Worm (Caenorhabditis elegans) whole organism, L4 larva: ENCODE data around the gene F54C8.6.

Experiments
- F10B5.3 ChIP-seq: sonication (generic microtip); optimal IDR thresholded peaks from 2 replicates; lab custom pipeline; 2016; ENCODE audit warnings: mild to moderate bottlenecking, missing genetic modification characterization, missing compliant biosample characterization
- F49E8.2 ChIP-seq: sonication (generic microtip); optimal IDR thresholded peaks from 2 replicates; lab custom pipeline; 2016; ENCODE audit warnings: missing compliant biosample characterization, mild to moderate bottlenecking, missing genetic modification characterization, borderline replicate concordance
- R02D3.7 ChIP-seq: fragments of 150-350 bp; sonication (generic microtip); optimal IDR thresholded peaks from 3 replicates; lab custom pipeline; 2014; ENCODE audit warnings: missing biosample characterization, missing genetic modification characterization
- Y48G9A.11 ChIP-seq: fragments of 200-800 bp; sonication (Bioruptor generic); IDR thresholded peaks from 2 replicates; pipeline ENCODE4 v1.3.6; 2022; ENCODE audit warnings: missing genetic modification reagents, missing genetic modification characterization, missing compliant biosample characterization
- aly-2 ChIP-seq: sonication (generic microtip); optimal IDR thresholded peaks from 2 replicates; lab custom pipeline; 2018; ENCODE audit warnings: missing biosample characterization, missing genetic modification characterization
- ama-1 ChIP-seq: fragments of 150-350 bp; optimal IDR thresholded peaks from 2 replicates; lab custom pipeline; 2014; ENCODE audit warnings: inconsistent platforms, mixed read lengths
- arid-1 ChIP-seq: fragments of 200-800 bp; sonication (Bioruptor generic); conservative IDR thresholded peaks from 2 replicates; pipeline ENCODE4 v1.3.6; 2022; ENCODE audit warnings: missing genetic modification reagents, missing genetic modification characterization, missing compliant biosample characterization
- ceh-44 ChIP-seq: fragments of 200-800 bp; sonication (Bioruptor generic); IDR thresholded peaks from 2 replicates; pipeline ENCODE4 v1.3.6; 2022; ENCODE audit warnings: missing genetic modification reagents, missing genetic modification characterization, missing compliant biosample characterization
- daf-16 ChIP-seq, 3 experiments: sonication (generic microtip); optimal IDR thresholded peaks; 2 replicates each; lab custom pipeline; 2016 to 2017; ENCODE audit warnings: missing genetic modification characterization in 3 of 3, missing genetic modification reagents in 3 of 3, mild to moderate bottlenecking in 2 of 3, missing compliant biosample characterization in 2 of 3, missing biosample characterization in 1 of 3, moderate library complexity in 1 of 3
- daf-19 ChIP-seq: fragments of 200-800 bp; sonication (Bioruptor generic); conservative IDR thresholded peaks from 2 replicates; pipeline ENCODE4 v1.3.6; 2022; ENCODE audit warnings: missing genetic modification characterization, missing compliant biosample characterization
- dmd-6 ChIP-seq: fragments of 200-800 bp; sonication (Bioruptor generic); IDR thresholded peaks from 2 replicates; pipeline ENCODE4 v1.3.6; 2022; ENCODE audit warnings: missing genetic modification reagents, missing genetic modification characterization, missing compliant biosample characterization
- dmd-8 ChIP-seq: fragments of 200-800 bp; sonication (Bioruptor generic); IDR thresholded peaks from 2 replicates; pipeline ENCODE4 v1.3.6; 2022; ENCODE audit warnings: missing genetic modification characterization, missing compliant biosample characterization
- duxl-1 ChIP-seq: sonication (generic microtip); optimal IDR thresholded peaks from 2 replicates; lab custom pipeline; 2016; ENCODE audit warnings: mild to moderate bottlenecking, missing genetic modification characterization, moderate library complexity, missing compliant biosample characterization; ENCODE audit not compliant: poor library complexity
- egl-27 ChIP-seq: sonication (generic microtip); optimal IDR thresholded peaks from 3 replicates; lab custom pipeline; 2017; ENCODE audit warnings: missing biosample characterization, missing genetic modification reagents, missing genetic modification characterization
- jun-1 ChIP-seq: fragments of 150-350 bp; optimal IDR thresholded peaks from 2 replicates; lab custom pipeline; 2014; ENCODE audit warnings: missing biosample characterization, missing genetic modification reagents, missing genetic modification characterization
- lin-13 ChIP-seq: fragments of 150-350 bp; optimal IDR thresholded peaks from 2 replicates; lab custom pipeline; 2014; ENCODE audit warnings: missing biosample characterization, missing genetic modification reagents, missing genetic modification characterization
- lin-29 ChIP-seq: fragments of 200-800 bp; sonication (Bioruptor generic); IDR thresholded peaks from 2 replicates; pipeline ENCODE4 v1.3.6; 2022; ENCODE audit warnings: missing genetic modification reagents, missing genetic modification characterization, missing compliant biosample characterization
- lin-38 ChIP-seq: fragments of 200-800 bp; sonication (Bioruptor generic); IDR thresholded peaks from 2 replicates; pipeline ENCODE4 v1.3.6; 2022; ENCODE audit warnings: missing genetic modification reagents, missing genetic modification characterization, missing compliant biosample characterization
- lsy-2 ChIP-seq, 2 experiments: fragments of 150-350 bp in 1 of 2; sonication (generic microtip) in 1 of 2; optimal IDR thresholded peaks; 2 replicates each; lab custom pipeline; 2014 to 2017; ENCODE audit warnings: missing biosample characterization in 2 of 2, missing genetic modification characterization in 2 of 2
- madf-5 ChIP-seq, 2 experiments: fragments of 200-800 bp; sonication (Bioruptor generic); IDR thresholded peaks; 2 replicates each; pipeline ENCODE4 v1.3.6; 2022; ENCODE audit warnings: missing compliant biosample characterization in 2 of 2, missing genetic modification characterization in 2 of 2
- mep-1 ChIP-seq: fragments of 150-350 bp; sonication (generic microtip); optimal IDR thresholded peaks from 3 replicates; lab custom pipeline; 2014; ENCODE audit warnings: missing biosample characterization, missing genetic modification characterization
- mes-2 ChIP-seq: sonication (generic microtip); optimal IDR thresholded peaks from 2 replicates; lab custom pipeline; 2016; ENCODE audit warnings: missing genotype, mild to moderate bottlenecking, missing genetic modification characterization, missing compliant biosample characterization; ENCODE audit not compliant: poor library complexity, severe bottlenecking
- nhr-237 ChIP-seq: sonication (generic microtip); optimal IDR thresholded peaks from 2 replicates; lab custom pipeline; 2017; ENCODE audit warnings: missing biosample characterization, missing genetic modification characterization
- nhr-6 ChIP-seq: fragments of 150-350 bp; optimal IDR thresholded peaks from 2 replicates; lab custom pipeline; 2014; ENCODE audit warnings: missing biosample characterization, missing genetic modification characterization
- skn-1 ChIP-seq: fragments of 150-350 bp; optimal IDR thresholded peaks from 2 replicates; lab custom pipeline; 2014; ENCODE audit warnings: missing biosample characterization, missing genetic modification characterization
- spr-1 ChIP-seq: sonication (generic microtip); optimal IDR thresholded peaks from 2 replicates; lab custom pipeline; 2016; ENCODE audit warnings: mild to moderate bottlenecking, missing genetic modification characterization, missing compliant biosample characterization
- tra-1 ChIP-seq: fragments of 200-800 bp; sonication (Bioruptor generic); IDR thresholded peaks from 2 replicates; pipeline ENCODE4 v1.3.6; 2022; ENCODE audit warnings: missing genetic modification reagents, missing genetic modification characterization, missing compliant biosample characterization
- unc-130 ChIP-seq: sonication (generic microtip); optimal IDR thresholded peaks from 2 replicates; lab custom pipeline; 2016; ENCODE audit warnings: missing genetic modification reagents, missing genetic modification characterization, missing compliant biosample characterization
- unc-62 ChIP-seq, 3 experiments: fragments of 150-350 bp in 1 of 3; sonication (generic microtip); optimal IDR thresholded peaks in 2 of 3; peaks in 1 of 3; 1 replicate in 1 of 3; 2 replicates in 2 of 3; lab custom pipeline; 2014 to 2017; ENCODE audit warnings: missing biosample characterization in 3 of 3, missing genetic modification characterization in 3 of 3, missing genetic modification reagents in 3 of 3, missing genotype in 1 of 3
- zag-1 ChIP-seq: fragments of 150-350 bp; optimal IDR thresholded peaks from 2 replicates; lab custom pipeline; 2014; ENCODE audit warnings: missing biosample characterization, missing genetic modification characterization
- zfp-3 ChIP-seq: fragments of 200-800 bp; sonication (Bioruptor generic); conservative IDR thresholded peaks from 2 replicates; pipeline ENCODE4 v1.3.6; 2022; ENCODE audit warnings: missing genetic modification reagents, missing genetic modification characterization, missing compliant biosample characterization
- zip-11 ChIP-seq: fragments of 200-800 bp; sonication (Bioruptor generic); IDR thresholded peaks from 2 replicates; pipeline ENCODE4 v1.3.6; 2022; ENCODE audit warnings: missing genetic modification characterization, missing compliant biosample characterization
- ztf-11 ChIP-seq: fragments of 150-350 bp; optimal IDR thresholded peaks from 2 replicates; lab custom pipeline; 2014; ENCODE audit warnings: missing biosample characterization, missing genetic modification characterization

F54C8.6 gene

DNA sequence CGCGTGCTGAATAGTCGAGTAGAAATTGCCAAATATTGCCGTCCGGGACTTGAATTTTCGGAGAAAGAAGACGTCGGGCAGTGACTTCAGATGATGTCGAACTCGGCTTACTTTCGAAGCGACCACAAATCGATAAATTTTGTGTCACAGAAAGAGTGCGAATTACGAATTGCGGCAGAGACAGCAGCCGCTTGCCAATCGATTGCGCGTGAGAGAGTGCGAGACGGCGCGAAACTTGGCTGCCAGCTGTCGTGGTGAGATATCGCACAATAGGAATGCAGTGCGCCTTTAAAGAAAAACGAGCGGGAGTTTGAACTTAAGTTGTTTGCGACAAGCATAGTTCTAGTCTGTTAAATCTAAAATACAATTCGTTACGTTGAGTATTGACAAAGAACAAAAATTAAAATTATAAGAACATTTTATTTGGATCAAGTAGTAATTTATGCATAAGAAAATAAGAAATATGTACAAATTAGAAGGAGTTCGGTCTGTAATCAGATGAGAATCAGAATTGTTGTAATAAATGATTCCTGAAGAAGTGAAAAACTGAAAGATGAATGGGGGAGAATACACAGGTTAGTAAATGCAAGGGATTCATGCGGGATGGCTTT, 6.2 kb downstream of the F54C8.6 start, which contains the start of gene pir-2 (continued):
- no peak for TF ChIP-seq lin-29 (GFP tag; lab: Robert Waterston, UW)
- TF ChIP-seq F10B5.3 (tag; lab: Kevin White, UChicago) = no peak
- TF ChIP-seq spr-1 (tag; lab: Kevin White, UChicago) = no peak
- TF ChIP-seq zfp-3 (GFP tag; lab: Robert Waterston, UW) = no peak

DNA sequence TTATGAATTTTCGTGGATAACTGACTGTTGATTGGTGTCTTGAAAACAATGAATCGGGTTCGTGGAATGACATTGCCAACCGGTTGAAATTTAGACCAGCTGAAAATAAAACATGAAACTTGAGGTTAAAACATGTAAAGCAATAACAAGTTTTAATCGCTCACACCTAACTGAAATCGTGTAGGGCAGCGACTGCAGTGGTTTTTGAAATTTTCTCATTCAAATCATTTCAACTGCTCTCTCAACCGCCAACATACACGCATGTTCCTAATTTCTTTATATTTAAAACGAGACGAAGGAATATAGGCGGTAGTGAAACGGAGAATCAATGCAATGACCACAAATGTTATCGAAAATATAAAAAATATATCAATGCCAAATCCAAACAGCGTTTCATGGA, 6.9 kb downstream of the F54C8.6 start:
- peak; percentile 31; the same call in 1 of the 2 replicates for TF ChIP-seq lin-38 (GFP tag; lab: Robert Waterston, UW)
- TF ChIP-seq nhr-6 (tag; lab: Kevin White, UChicago) = no peak
- TF ChIP-seq tra-1 = no peak
- no peak for TF ChIP-seq dmd-6
- 0 out of 2 replicates have a peak, but pooled peaks have one; percentile 5 for TF ChIP-seq Y48G9A.11 (GFP tag; lab: Robert Waterston, UW)
- TF ChIP-seq skn-1 = no peak
- TF ChIP-seq lin-13 (GFP tag; lab: Kevin White, UChicago) = peak; percentile 40
- 0 out of 2 replicates have a peak, but pooled peaks have one; percentile 35 for TF ChIP-seq arid-1 (GFP tag; lab: Robert Waterston, UW)
- TF ChIP-seq jun-1 (tag; lab: Kevin White, UChicago) = no peak
- no peak for TF ChIP-seq egl-27 (tag; lab: Kevin White, UChicago)
- TF ChIP-seq aly-2 (tag; lab: Kevin White, UChicago) = no peak
- no peak for TF ChIP-seq dmd-8 (GFP tag; lab: Robert Waterston, UW)
- no peak for TF ChIP-seq zip-11 (GFP tag; lab: Robert Waterston, UW)
- no peak for TF ChIP-seq madf-5 (GFP tag; IDR thresholded peaks at IDR 0.05; lab: Robert Waterston, UW)
- TF ChIP-seq R02D3.7 = no peak
- TF ChIP-seq ama-1 (lab: Kevin White, UChicago) = no peak
- 0 out of 2 replicates have a peak, but pooled peaks have one; percentile 25 for TF ChIP-seq daf-19
- peak; percentile 5 for TF ChIP-seq F49E8.2
- TF ChIP-seq nhr-237 (tag; lab: Kevin White, UChicago) = no peak
- TF ChIP-seq mep-1 = no peak

DNA sequence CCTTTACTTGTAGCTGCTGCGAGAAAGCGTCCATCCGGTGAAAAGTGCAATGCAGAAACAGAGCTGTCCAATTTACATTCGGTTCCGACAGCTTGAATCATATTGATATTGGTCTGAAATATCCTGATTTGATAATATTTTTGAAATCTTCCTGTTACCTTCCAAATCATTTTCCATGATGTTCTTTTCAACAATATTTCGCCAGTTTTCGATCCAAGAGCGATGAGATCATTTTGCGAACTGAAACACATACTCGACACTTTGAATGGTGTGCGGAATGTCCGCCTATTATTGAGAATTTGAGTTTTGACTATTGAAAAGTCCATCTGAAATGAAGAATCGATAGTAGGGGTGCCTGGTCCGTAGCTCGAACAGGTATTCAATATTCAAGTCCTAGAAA, 8.6 kb downstream of the F54C8.6 start, which contains the start of gene emb-30:
TSS of gene emb-30 (minus strand) at position 328 of the 400 bp plus-strand sequence.
- TF ChIP-seq ama-1 (lab: Kevin White, UChicago) (peak; percentile 88), lsy-2 (tag; optimal IDR thresholded peaks at IDR 0.05; lab: Kevin White, UChicago) (peak in 1 of 2 experiments; percentile 20), zag-1 (tag; lab: Kevin White, UChicago) (no peak), unc-130 (GFP tag; lab: Kevin White, UChicago) (no peak), daf-16 (GFP tag; optimal IDR thresholded peaks at IDR 0.05; lab: Kevin White, UChicago) (no peak), daf-16 (tag; optimal IDR thresholded peaks at IDR 0.05; lab: Kevin White, UChicago) (peak; percentile 12), duxl-1 (peak; percentile 34), madf-5 (GFP tag; IDR thresholded peaks at IDR 0.05; lab: Robert Waterston, UW) (0 out of 4 replicates have a peak, but pooled peaks of 1 of the 2 experiments have one; percentile 2), unc-62 (GFP tag; optimal IDR thresholded peaks at IDR 0.05 in 1 of 2; lab: Kevin White, UChicago) (peak in 1 of 2 experiments; percentile 8), unc-62 (tag; optimal IDR thresholded peaks at IDR 0.05; lab: Kevin White, UChicago) (no peak)

DNA sequence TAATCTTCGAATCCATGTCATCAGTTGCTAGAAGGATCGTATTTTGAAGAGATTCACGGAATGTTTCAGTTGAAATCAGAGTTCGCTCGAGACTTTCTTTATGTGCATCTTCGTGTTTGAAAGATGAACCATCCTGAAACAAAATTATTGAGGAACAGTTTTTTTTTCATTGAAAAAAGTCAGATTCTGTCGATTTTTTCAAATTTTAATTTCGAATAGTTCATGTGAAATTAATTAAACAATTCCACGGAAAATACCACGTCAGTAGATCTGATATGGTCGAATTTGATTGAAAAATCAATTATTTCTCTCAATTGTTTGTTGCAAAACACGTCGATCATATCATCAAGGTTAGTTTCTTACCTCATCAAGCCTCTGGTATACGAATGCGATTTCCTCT, 10.3 kb downstream of the F54C8.6 start, which contains the start of gene F54C8.1:
TSS of gene F54C8.1 (plus strand) at position 301 of the 400 bp plus-strand sequence.
- TF ChIP-seq mes-2 (tag; lab: Kevin White, UChicago) (no peak), ceh-44 (GFP tag; lab: Robert Waterston, UW) (no peak), zag-1 (tag; lab: Kevin White, UChicago) (no peak), ztf-11 (tag; lab: Kevin White, UChicago) (no peak), ama-1 (lab: Kevin White, UChicago) (no peak)
- TF ChIP-seq, all 104 proteins: peak for 0
